Fruit fly (Drosophila melanogaster) whole organism, embryonic: Measurements from ENCODE around the gene CG5171.

Experiments used
- Asciz ChIP-seq: fragments of 200-800 bp; sonication (Bioruptor generic); optimal IDR thresholded peaks from 2 replicates; lab custom pipeline; 2017; ENCODE audit warnings: missing biosample characterization, mild to moderate bottlenecking, missing genetic modification characterization, missing genetic modification reagents
- Blimp-1 ChIP-seq: fragments of 200-800 bp; sonication (Bioruptor generic); optimal IDR thresholded peaks from 3 replicates; lab custom pipeline; 2018; ENCODE audit warnings: missing biosample characterization, missing genetic modification characterization, mild to moderate bottlenecking, moderate library complexity, missing genetic modification reagents
- CG10431 ChIP-seq: fragments of 200-800 bp; sonication (Bioruptor generic); optimal IDR thresholded peaks from 3 replicates; lab custom pipeline; 2018; ENCODE audit warnings: missing biosample characterization, mild to moderate bottlenecking, missing genetic modification characterization
- CG10654 ChIP-seq: fragments of 200-800 bp; sonication (Bioruptor generic); optimal IDR thresholded peaks from 2 replicates; lab custom pipeline; 2016; ENCODE audit warnings: missing biosample characterization, missing genetic modification characterization
- CG14860 ChIP-seq: fragments of 200-800 bp; sonication (Bioruptor generic); IDR thresholded peaks from 3 replicates; pipeline ENCODE4 v1.3.6; 2022; ENCODE audit warnings: missing biosample characterization, missing genetic modification characterization; ENCODE audit not compliant: partially characterized antibody
- CG15479 ChIP-seq: fragments of 200-800 bp; sonication (Bioruptor generic); optimal IDR thresholded peaks from 3 replicates; lab custom pipeline; 2019; ENCODE audit warnings: missing biosample characterization, mild to moderate bottlenecking, missing genetic modification characterization, moderate library complexity
- CG15696 ChIP-seq: fragments of 200-800 bp; sonication (Bioruptor generic); optimal IDR thresholded peaks from 2 replicates; lab custom pipeline; 2019; ENCODE audit warnings: missing biosample characterization, mild to moderate bottlenecking, missing genetic modification characterization, moderate library complexity
- CG17186 ChIP-seq: fragments of 200-800 bp; sonication (Bioruptor generic); optimal IDR thresholded peaks from 3 replicates; lab custom pipeline; 2017; ENCODE audit warnings: missing biosample characterization, missing genetic modification reagents, missing genetic modification characterization
- CG17829 ChIP-seq: fragments of 200-800 bp; optimal IDR thresholded peaks from 2 replicates; lab custom pipeline; 2019; ENCODE audit warnings: missing biosample characterization, mild to moderate bottlenecking, missing genetic modification characterization, moderate library complexity
- CG18599 ChIP-seq: fragments of 200-800 bp; sonication (Bioruptor generic); optimal IDR thresholded peaks from 3 replicates; lab custom pipeline; 2017; ENCODE audit warnings: missing biosample characterization, missing genetic modification characterization, mild to moderate bottlenecking, moderate library complexity, missing genetic modification reagents
- CG18619 ChIP-seq: fragments of 200-800 bp; sonication (Bioruptor generic); optimal IDR thresholded peaks from 3 replicates; lab custom pipeline; 2017; ENCODE audit warnings: missing biosample characterization, mild to moderate bottlenecking, missing genetic modification characterization
- CG2129 ChIP-seq: fragments of 200-800 bp; sonication (Bioruptor generic); IDR thresholded peaks from 2 replicates; pipeline ENCODE4 v1.3.6; 2022; ENCODE audit warnings: missing biosample characterization, missing genetic modification characterization; ENCODE audit not compliant: partially characterized antibody
- CG2712 ChIP-seq: fragments of 200-800 bp; optimal IDR thresholded peaks from 3 replicates; lab custom pipeline; 2019; ENCODE audit warnings: missing biosample characterization, mild to moderate bottlenecking, missing genetic modification characterization, moderate library complexity
- CG6254 ChIP-seq: fragments of 200-800 bp; sonication (Bioruptor generic); optimal IDR thresholded peaks from 3 replicates; lab custom pipeline; 2017; ENCODE audit warnings: mild to moderate bottlenecking, missing biosample characterization, missing genetic modification reagents, missing genetic modification characterization
- CG8089 ChIP-seq: fragments of 200-800 bp; sonication (Bioruptor generic); optimal IDR thresholded peaks from 3 replicates; lab custom pipeline; 2016; ENCODE audit warnings: missing biosample characterization, missing genetic modification characterization
- CG8944 ChIP-seq: fragments of 200-800 bp; sonication (Bioruptor generic); optimal IDR thresholded peaks from 3 replicates; lab custom pipeline; 2016; ENCODE audit warnings: missing biosample characterization, missing genetic modification characterization
- CG9437 ChIP-seq: fragments of 200-800 bp; sonication (Bioruptor generic); optimal IDR thresholded peaks from 2 replicates; lab custom pipeline; 2018; ENCODE audit warnings: missing biosample characterization, mild to moderate bottlenecking, missing genetic modification characterization
- CG9797 ChIP-seq: fragments of 200-800 bp; sonication (Bioruptor generic); optimal IDR thresholded peaks from 3 replicates; lab custom pipeline; 2018; ENCODE audit warnings: missing biosample characterization, mild to moderate bottlenecking, missing genetic modification characterization
- Dbx ChIP-seq: fragments of 200-800 bp; sonication (Bioruptor generic); IDR thresholded peaks from 3 replicates; pipeline ENCODE4 v1.3.6; 2022; ENCODE audit warnings: missing biosample characterization, missing genetic modification characterization
- Dll ChIP-seq: fragments of 200-800 bp; sonication (Bioruptor generic); IDR thresholded peaks from 4 replicates; pipeline ENCODE4 v1.3.6; 2022; ENCODE audit warnings: missing biosample characterization, missing genetic modification characterization; ENCODE audit not compliant: partially characterized antibody
- Drgx ChIP-seq: fragments of 200-800 bp; sonication (Bioruptor generic); IDR thresholded peaks from 2 replicates; pipeline ENCODE4 v1.3.6; 2022; ENCODE audit warnings: missing biosample characterization, missing genetic modification characterization
- E2f2 ChIP-seq: fragments of 200-800 bp; sonication (Bioruptor generic); IDR thresholded peaks from 2 replicates; pipeline ENCODE4 v1.3.6; 2022; ENCODE audit warnings: missing biosample characterization, missing genetic modification characterization
- Gug ChIP-seq: fragments of 200-800 bp; sonication (Bioruptor generic); IDR thresholded peaks from 4 replicates; pipeline ENCODE4 v1.3.6; 2022; ENCODE audit warnings: missing biosample characterization, missing genetic modification characterization
- Nf-YC ChIP-seq: fragments of 200-800 bp; optimal IDR thresholded peaks from 3 replicates; lab custom pipeline; 2019; ENCODE audit warnings: missing biosample characterization, mild to moderate bottlenecking, missing genetic modification characterization, moderate library complexity
- NfI ChIP-seq: fragments of 200-800 bp; sonication (Bioruptor generic); optimal IDR thresholded peaks from 3 replicates; lab custom pipeline; 2018; ENCODE audit warnings: missing biosample characterization, mild to moderate bottlenecking, missing genetic modification characterization, moderate library complexity
- Opbp ChIP-seq: fragments of 200-800 bp; sonication (Bioruptor generic); IDR thresholded peaks from 3 replicates; pipeline ENCODE4 v1.3.6; 2022; ENCODE audit warnings: missing biosample characterization, missing genetic modification characterization; ENCODE audit not compliant: partially characterized antibody
- PHDP ChIP-seq: fragments of 200-800 bp; sonication (Bioruptor generic); optimal IDR thresholded peaks from 3 replicates; lab custom pipeline; 2018; ENCODE audit warnings: missing biosample characterization, mild to moderate bottlenecking, missing genetic modification characterization, moderate library complexity
- Six4 ChIP-seq: fragments of 200-800 bp; sonication (Bioruptor generic); optimal IDR thresholded peaks from 2 replicates; lab custom pipeline; 2016; ENCODE audit warnings: missing biosample characterization, missing genetic modification characterization
- ato ChIP-seq: fragments of 200-800 bp; sonication (Bioruptor generic); IDR thresholded peaks from 2 replicates; pipeline ENCODE4 v1.3.6; 2022; ENCODE audit warnings: missing biosample characterization, missing genetic modification characterization; ENCODE audit not compliant: partially characterized antibody
- chinmo ChIP-seq: fragments of 200-800 bp; sonication (Bioruptor generic); IDR thresholded peaks from 4 replicates; pipeline ENCODE4 v1.3.6; 2022; ENCODE audit warnings: missing biosample characterization, missing genetic modification characterization; ENCODE audit not compliant: partially characterized antibody
- chn ChIP-seq: fragments of 200-800 bp; sonication (Bioruptor generic); optimal IDR thresholded peaks from 2 replicates; lab custom pipeline; 2016; ENCODE audit warnings: missing biosample characterization, missing genetic modification characterization
- eyg ChIP-seq: fragments of 200-800 bp; sonication (Bioruptor generic); optimal IDR thresholded peaks from 3 replicates; lab custom pipeline; 2016; ENCODE audit warnings: missing biosample characterization, missing genetic modification characterization
- gem ChIP-seq: fragments of 200-800 bp; sonication (Bioruptor generic); optimal IDR thresholded peaks from 2 replicates; lab custom pipeline; 2019; ENCODE audit warnings: missing biosample characterization, mild to moderate bottlenecking, missing genetic modification characterization, moderate library complexity
- gsb-n ChIP-seq: fragments of 200-800 bp; sonication (Bioruptor generic); optimal IDR thresholded peaks from 3 replicates; lab custom pipeline; 2018; ENCODE audit warnings: missing biosample characterization, mild to moderate bottlenecking, missing genetic modification characterization
- h ChIP-seq: fragments of >200 bp; optimal IDR thresholded peaks from 2 replicates; lab custom pipeline; 2017
- lbe ChIP-seq: fragments of 200-800 bp; sonication (Bioruptor generic); optimal IDR thresholded peaks from 2 replicates; lab custom pipeline; 2016; ENCODE audit warnings: missing biosample characterization, mild to moderate bottlenecking, missing genetic modification characterization
- lola ChIP-seq, 3 experiments: fragments of >200 bp in 2 of 3; fragments of 200-800 bp in 1 of 3; sonication (Bioruptor generic) in 1 of 3; optimal IDR thresholded peaks; 2 replicates each; lab custom pipeline; 2017 to 2019; ENCODE audit warnings: missing biosample characterization in 3 of 3, missing genetic modification characterization in 3 of 3, mild to moderate bottlenecking in 1 of 3, moderate library complexity in 1 of 3
- maf-S ChIP-seq: fragments of 200-800 bp; sonication (Bioruptor generic); optimal IDR thresholded peaks from 2 replicates; lab custom pipeline; 2016; ENCODE audit warnings: missing biosample characterization, missing genetic modification characterization
- mirr ChIP-seq: fragments of 200-800 bp; sonication (Bioruptor generic); optimal IDR thresholded peaks from 3 replicates; lab custom pipeline; 2018; ENCODE audit warnings: missing biosample characterization, mild to moderate bottlenecking, missing genetic modification characterization
- mld ChIP-seq: fragments of 200-800 bp; sonication (Bioruptor generic); IDR thresholded peaks from 3 replicates; pipeline ENCODE4 v1.3.6; 2022; ENCODE audit warnings: missing biosample characterization, missing genetic modification characterization; ENCODE audit not compliant: partially characterized antibody
- odd ChIP-seq: fragments of 200-800 bp; sonication (Bioruptor generic); optimal IDR thresholded peaks from 2 replicates; lab custom pipeline; 2017; ENCODE audit warnings: missing biosample characterization, mild to moderate bottlenecking, missing genetic modification characterization
- pan ChIP-seq, 4 experiments: fragments of >200 bp in 3 of 4; fragments of 200-800 bp in 1 of 4; sonication (Bioruptor generic) in 1 of 4; optimal IDR thresholded peaks in 3 of 4; IDR thresholded peaks in 1 of 4; 2 replicates each; pipeline versions ENCODE4 v1.3.6 to Lab custom; 2017 to 2022; ENCODE audit warnings: missing biosample characterization in 2 of 4, missing genetic modification characterization in 2 of 4, mixed read lengths in 1 of 4
- pros ChIP-seq: fragments of 200-800 bp; sonication (Bioruptor generic); optimal IDR thresholded peaks from 3 replicates; lab custom pipeline; 2019; ENCODE audit warnings: missing biosample characterization, mild to moderate bottlenecking, missing genetic modification characterization, moderate library complexity
- stwl ChIP-seq: fragments of 200-800 bp; sonication (Bioruptor generic); optimal IDR thresholded peaks from 3 replicates; lab custom pipeline; 2018; ENCODE audit warnings: missing biosample characterization, mild to moderate bottlenecking, missing genetic modification characterization, moderate library complexity
- unc-4 ChIP-seq: fragments of 200-800 bp; sonication (Bioruptor generic); IDR thresholded peaks from 2 replicates; pipeline ENCODE4 v1.3.6; 2022; ENCODE audit warnings: missing biosample characterization, missing genetic modification characterization; ENCODE audit not compliant: partially characterized antibody
- vvl ChIP-seq: fragments of 200-800 bp; sonication (Bioruptor generic); IDR thresholded peaks from 2 replicates; pipeline ENCODE4 v1.3.6; 2022; ENCODE audit warnings: missing biosample characterization, missing genetic modification characterization
- wdn ChIP-seq: fragments of 200-800 bp; sonication (Bioruptor generic); IDR thresholded peaks from 2 replicates; pipeline ENCODE4 v1.3.6; 2022; ENCODE audit warnings: missing biosample characterization, missing genetic modification characterization

The CG5171 gene

DNA sequence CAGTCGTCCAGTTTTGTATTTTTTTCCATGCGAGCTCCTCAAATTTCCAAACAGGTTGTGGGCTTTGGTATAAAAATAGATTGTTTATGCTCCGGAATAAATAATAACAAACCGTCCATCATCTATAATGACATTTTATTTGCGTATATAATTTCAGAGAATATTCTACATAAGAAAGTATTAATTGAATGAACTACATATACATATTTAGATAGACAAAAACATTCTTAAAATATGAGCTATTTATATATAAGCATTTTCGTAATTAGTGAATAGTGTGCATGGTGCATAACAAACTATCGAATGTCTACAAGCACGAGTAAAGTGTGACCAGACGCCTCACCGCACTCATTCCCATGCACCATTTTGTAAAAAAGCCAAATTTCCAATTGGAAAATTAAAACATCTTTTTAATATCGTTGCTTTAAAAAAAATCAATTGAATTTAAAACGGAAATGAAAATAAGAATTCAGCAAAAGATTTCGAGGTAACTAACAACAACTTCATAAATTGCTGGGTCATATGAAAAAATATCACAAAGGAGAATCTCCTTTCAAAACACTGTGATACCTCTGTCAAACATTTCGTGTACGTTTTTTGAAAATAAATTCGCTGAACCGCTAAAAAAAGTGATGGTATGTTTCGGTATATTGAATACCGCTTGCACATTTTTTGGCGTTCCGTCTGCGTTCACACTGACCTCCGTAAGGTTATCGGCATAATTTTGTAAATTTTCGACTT is 25.4 kb downstream of the CG5171 start, which contains the start of gene muc (continued):
- TF ChIP-seq CG2129 (GFP tag; lab: Robert Waterston, UW), result peak; percentile 56
- no peak for TF ChIP-seq wdn (GFP tag; lab: Robert Waterston, UW)
- TF ChIP-seq lbe, result peak; percentile 38
- no peak for TF ChIP-seq ato (GFP tag; lab: Robert Waterston, UW)
- TF ChIP-seq gsb-n (tag; lab: Kevin White, UChicago), result peak; percentile 23
- TF ChIP-seq Drgx (GFP tag; lab: Robert Waterston, UW), result 0 out of 2 replicates have a peak, but pooled peaks have one; percentile 52
- TF ChIP-seq Nf-YC (tag; lab: Kevin White, UChicago), result no peak
- peak; percentile 32 for TF ChIP-seq PHDP (tag; lab: Kevin White, UChicago)
- TF ChIP-seq chinmo (GFP tag; lab: Robert Waterston, UW), result no peak
- peak; percentile 64 for TF ChIP-seq gem
- peak; percentile 56 for TF ChIP-seq unc-4 (GFP tag; lab: Robert Waterston, UW)
- peak; percentile 51 for TF ChIP-seq CG17829 (tag; lab: Kevin White, UChicago)
- peak; percentile 54 for TF ChIP-seq CG2712 (tag; lab: Kevin White, UChicago)
- peak; percentile 6 for TF ChIP-seq NfI
- peak; percentile 54 for TF ChIP-seq CG17186 (GFP tag; lab: Kevin White, UChicago)
- peak; percentile 57 for TF ChIP-seq chn (GFP tag; lab: Kevin White, UChicago)
- no peak for TF ChIP-seq pros (GFP tag; lab: Kevin White, UChicago)
- peak; percentile 61 for TF ChIP-seq CG9437
- TF ChIP-seq Opbp (GFP tag; lab: Robert Waterston, UW), result peak; percentile 58; the same call in 1 of the 3 replicates
- TF ChIP-seq eyg, result no peak
- no peak for TF ChIP-seq CG15479
- TF ChIP-seq vvl (GFP tag; lab: Robert Waterston, UW), result peak; percentile 60
- TF ChIP-seq mirr, result no peak
- TF ChIP-seq CG18619, result peak; percentile 15
- TF ChIP-seq Dbx (GFP tag; lab: Robert Waterston, UW), result no peak
- peak; percentile 40; the same call in 2 of the 3 replicates for TF ChIP-seq CG14860 (GFP tag; lab: Robert Waterston, UW)
- TF ChIP-seq CG18599 (GFP tag; lab: Kevin White, UChicago), result peak; percentile 33
- TF ChIP-seq CG10654 (GFP tag; lab: Kevin White, UChicago), result peak; percentile 13
- TF ChIP-seq stwl, result peak; percentile 71
- TF ChIP-seq lola (GFP tag; optimal IDR thresholded peaks at IDR 0.05; lab: Kevin White, UChicago), result peak in 2 of 3 experiments; percentile 52 to 92
- peak; percentile 21 for TF ChIP-seq Blimp-1 (GFP tag; lab: Kevin White, UChicago)
- TF ChIP-seq pan (optimal IDR thresholded peaks at IDR 0.05; lab: Kevin White, UChicago), result no peak
- peak in 1 of 2 experiments; percentile 59 for TF ChIP-seq pan (GFP tag; optimal IDR thresholded peaks at IDR 0.05 in 1 of 2, IDR thresholded peaks at IDR 0.05 in 1 of 2)
- no peak for TF ChIP-seq h (lab: Kevin White, UChicago)
- TF ChIP-seq Gug (GFP tag; lab: Robert Waterston, UW), result 0 out of 4 replicates have a peak, but pooled peaks have one; percentile 17
- TF ChIP-seq E2f2 (GFP tag; lab: Robert Waterston, UW), result peak; percentile 60
- TF ChIP-seq CG6254 (GFP tag; lab: Kevin White, UChicago), result no peak
- TF ChIP-seq CG10431 (GFP tag; lab: Kevin White, UChicago), result no peak
- TF ChIP-seq mld (GFP tag; lab: Robert Waterston, UW), result peak; percentile 44; the same call in 1 of the 3 replicates
- peak; percentile 64 for TF ChIP-seq CG9797 (GFP tag; lab: Kevin White, UChicago)
- TF ChIP-seq Dll (GFP tag; lab: Robert Waterston, UW), result peak; percentile 75
- TF ChIP-seq maf-S (GFP tag; lab: Kevin White, UChicago), result peak; percentile 10
- no peak for TF ChIP-seq Asciz (GFP tag; lab: Kevin White, UChicago)
- peak; percentile 26 for TF ChIP-seq CG15696 (tag; lab: Kevin White, UChicago)
- peak; percentile 19 for TF ChIP-seq CG8944 (GFP tag; lab: Kevin White, UChicago)
- TF ChIP-seq odd (GFP tag; lab: Kevin White, UChicago), result no peak
- TF ChIP-seq CG8089 (GFP tag; lab: Kevin White, UChicago), result no peak
- no peak for TF ChIP-seq Six4 (GFP tag; lab: Kevin White, UChicago)
